Worm (Caenorhabditis elegans): Measurements from ENCODE around the gene C01G10.9.

- no peak for TF ChIP-seq lin-32 (GFP tag; optimal IDR thresholded peaks at IDR 0.05)
- TF ChIP-seq sptf-1 (tag; optimal IDR thresholded peaks at IDR 0.05): no peak
- TF ChIP-seq nhr-237 (tag; optimal IDR thresholded peaks at IDR 0.05): no peak
- no peak for TF ChIP-seq mls-2 (tag; optimal IDR thresholded peaks at IDR 0.05)
- no peak for TF ChIP-seq ces-1 (GFP tag; optimal IDR thresholded peaks at IDR 0.05)
- TF ChIP-seq ztf-11 (tag; optimal IDR thresholded peaks at IDR 0.05): no peak
- TF ChIP-seq pha-4 (tag; optimal IDR thresholded peaks at IDR 0.05): no peak
- TF ChIP-seq mab-5 (tag; optimal IDR thresholded peaks at IDR 0.05): no peak
These were observed 8.1 kb downstream of the C01G10.9 start, which contains the start of gene C01G10.17 for ce11 chrV:15090457-15090856.
